Worm (Caenorhabditis elegans) whole organism, midembryonic: ENCODE data around the gene F26F2.13.
"Not testable (repeated sequence)": the region's sequence is repeated elsewhere in the genome, so short reads cannot be mapped to it uniquely, and the experiment has no call there.

ENCODE experiments used
- T22C8.4 ChIP-seq: fragments of 200-800 bp; sonication (Bioruptor generic); IDR thresholded peaks from 2 replicates; pipeline ENCODE4 v1.3.6; 2022; ENCODE audit warnings: missing genetic modification characterization, missing compliant biosample characterization
- cog-1 ChIP-seq: sonication (generic microtip); optimal IDR thresholded peaks from 2 replicates; lab custom pipeline; 2016; ENCODE audit warnings: missing genetic modification characterization, missing compliant biosample characterization
- flt-1 ChIP-seq: fragments of 200-800 bp; sonication (Bioruptor generic); IDR thresholded peaks from 2 replicates; pipeline ENCODE4 v1.3.6; 2022; ENCODE audit warnings: missing genetic modification characterization, missing compliant biosample characterization
- klf-2 ChIP-seq: fragments of 200-800 bp; sonication (Bioruptor generic); conservative IDR thresholded peaks from 2 replicates; pipeline ENCODE4 v1.3.6; 2022; ENCODE audit warnings: missing genetic modification reagents, missing genetic modification characterization, missing compliant biosample characterization
- med-1 ChIP-seq: sonication (generic microtip); optimal IDR thresholded peaks from 2 replicates; lab custom pipeline; 2017; ENCODE audit warnings: missing genetic modification characterization, mild to moderate bottlenecking, missing compliant biosample characterization, antibody characterized with exemption, missing genetic modification reagents; ENCODE audit not compliant: insufficient read depth
- ref-1 ChIP-seq: fragments of 200-800 bp; sonication (Bioruptor generic); conservative IDR thresholded peaks from 2 replicates; pipeline ENCODE4 v1.3.6; 2022; ENCODE audit warnings: missing genetic modification reagents, missing genetic modification characterization, missing compliant biosample characterization
- tab-1 ChIP-seq: fragments of 200-800 bp; sonication (Bioruptor generic); IDR thresholded peaks from 2 replicates; pipeline ENCODE4 v1.3.6; 2022; ENCODE audit warnings: missing genetic modification characterization, missing compliant biosample characterization
- ztf-23 ChIP-seq: fragments of 200-800 bp; sonication (Bioruptor generic); IDR thresholded peaks from 2 replicates; pipeline ENCODE4 v1.3.6; 2022; ENCODE audit warnings: missing genetic modification reagents, missing genetic modification characterization, missing compliant biosample characterization
- ztf-29 ChIP-seq: fragments of 200-800 bp; sonication (Bioruptor generic); IDR thresholded peaks from 2 replicates; pipeline ENCODE4 v1.3.6; 2022; ENCODE audit warnings: missing genetic modification reagents, missing genetic modification characterization, missing compliant biosample characterization

Gene F26F2.13

ce11 chrV:20561795-20562194 lies 2.4 kb upstream of the F26F2.13 start, which contains the start of gene F26F2.1:
Gene F26F2.1, minus strand, starts transcription at chrV:20561895.
- no peak for TF ChIP-seq med-1 (GFP tag; lab: Kevin White, UChicago)
- TF ChIP-seq ztf-23: no peak
- TF ChIP-seq T22C8.4 (GFP tag; lab: Robert Waterston, UW): no peak
- TF ChIP-seq klf-2 (GFP tag; lab: Robert Waterston, UW): no peak
- no peak for TF ChIP-seq flt-1 (GFP tag; lab: Robert Waterston, UW)
- no peak for TF ChIP-seq ref-1 (GFP tag; lab: Robert Waterston, UW)
- TF ChIP-seq cog-1 (tag; lab: Kevin White, UChicago): no peak
- TF ChIP-seq tab-1 (GFP tag; lab: Robert Waterston, UW): no peak
- no peak for TF ChIP-seq ztf-29 (GFP tag; lab: Robert Waterston, UW)

ce11 chrV:20566454-20566853 lies 2.3 kb downstream of the F26F2.13 start, which contains the start of gene F26F2.3:
Gene F26F2.3, minus strand, starts transcription at chrV:20566554.
- TF ChIP-seq T22C8.4 (GFP tag; lab: Robert Waterston, UW): no peak
- TF ChIP-seq ref-1 (GFP tag; lab: Robert Waterston, UW): no peak
- TF ChIP-seq ztf-23: no peak
- TF ChIP-seq flt-1 (GFP tag; lab: Robert Waterston, UW): no peak
- TF ChIP-seq cog-1 (tag; lab: Kevin White, UChicago): no peak
- no peak for TF ChIP-seq klf-2 (GFP tag; lab: Robert Waterston, UW)
- TF ChIP-seq med-1 (GFP tag; lab: Kevin White, UChicago): no peak
- no peak for TF ChIP-seq tab-1 (GFP tag; lab: Robert Waterston, UW)

ce11 chrV:20568995-20569394 lies 4.8 kb downstream of the F26F2.13 start, which contains the start of gene F26F2.4:
Gene F26F2.4, plus strand, starts transcription at chrV:20569295.
- TF ChIP-seq flt-1, T22C8.4, klf-2 (GFP tag; lab: Robert Waterston, UW): not testable (repeated sequence)

ce11 chrV:20573392-20573791 lies 9.2 kb downstream of the F26F2.13 start, which contains the start of gene F26F2.5:
Gene F26F2.5, plus strand, starts transcription at chrV:20573692.
- TF ChIP-seq med-1 (GFP tag; lab: Kevin White, UChicago): no peak
- no peak for TF ChIP-seq klf-2 (GFP tag; lab: Robert Waterston, UW)

- no peak for TF ChIP-seq cog-1 (tag; lab: Kevin White, UChicago)
These were observed 10.2 kb downstream of the F26F2.13 start, which contains the start of gene clec-263 for ce11 chrV:20574314-20574713. Gene clec-263, plus strand, starts transcription at chrV:20574614.

- no peak for TF ChIP-seq ztf-23
- TF ChIP-seq T22C8.4 (GFP tag; lab: Robert Waterston, UW): no peak
- no peak for TF ChIP-seq ref-1 (GFP tag; lab: Robert Waterston, UW)
- no peak for TF ChIP-seq ztf-29 (GFP tag; lab: Robert Waterston, UW)
- TF ChIP-seq klf-2 (GFP tag; lab: Robert Waterston, UW): no peak
- TF ChIP-seq flt-1 (GFP tag; lab: Robert Waterston, UW): no peak
- no peak for TF ChIP-seq med-1 (GFP tag; lab: Kevin White, UChicago)
- TF ChIP-seq cog-1 (tag; lab: Kevin White, UChicago): no peak
- TF ChIP-seq tab-1 (GFP tag; lab: Robert Waterston, UW): no peak
These were observed 10.7 kb downstream of the F26F2.13 start for ce11 chrV:20574872-20575271.

- TF ChIP-seq ztf-23 (no peak), tab-1 (GFP tag; lab: Robert Waterston, UW) (no peak), med-1 (GFP tag; lab: Kevin White, UChicago) (no peak), T22C8.4 (GFP tag; lab: Robert Waterston, UW) (no peak), ref-1 (GFP tag; lab: Robert Waterston, UW) (no peak), klf-2 (GFP tag; lab: Robert Waterston, UW) (no peak), ztf-29 (GFP tag; lab: Robert Waterston, UW) (no peak), cog-1 (tag; lab: Kevin White, UChicago) (no peak)
These were observed 15.4 kb downstream of the F26F2.13 start, which contains the start of gene F26F2.8 for ce11 chrV:20579534-20579933. Gene F26F2.8, plus strand, starts transcription at chrV:20579546.

- TF ChIP-seq med-1 (GFP tag; lab: Kevin White, UChicago) (no peak), ztf-29 (GFP tag; lab: Robert Waterston, UW) (no peak), ztf-23 (peak; percentile 56; the same call in 1 of the 2 replicates), T22C8.4 (GFP tag; lab: Robert Waterston, UW) (no peak), ref-1 (GFP tag; lab: Robert Waterston, UW) (no peak), flt-1 (GFP tag; lab: Robert Waterston, UW) (0 out of 2 replicates have a peak, but pooled peaks have one; percentile 50), cog-1 (tag; lab: Kevin White, UChicago) (peak; percentile 81), klf-2 (GFP tag; lab: Robert Waterston, UW) (no peak), tab-1 (GFP tag; lab: Robert Waterston, UW) (peak; percentile 69; the same call in 1 of the 2 replicates)
These were observed 16.4 kb downstream of the F26F2.13 start, which contains the start of gene F26F2.7 for ce11 chrV:20580511-20581040. Gene F26F2.7, plus strand, starts transcription at chrV:20580990.

ce11 chrV:20594746-20595145 lies 30.6 kb downstream of the F26F2.13 start, which contains the start of gene F26F2.10:
Gene F26F2.10, minus strand, starts transcription at chrV:20594846.
- TF ChIP-seq T22C8.4 (GFP tag; lab: Robert Waterston, UW): no peak
- TF ChIP-seq ztf-23: no peak
- no peak for TF ChIP-seq ztf-29 (GFP tag; lab: Robert Waterston, UW)
- no peak for TF ChIP-seq klf-2 (GFP tag; lab: Robert Waterston, UW)
- TF ChIP-seq tab-1 (GFP tag; lab: Robert Waterston, UW): no peak

ce11 chrV:20595653-20596052 lies 31.5 kb downstream of the F26F2.13 start, which contains the start of gene F26F2.11:
Gene F26F2.11, minus strand, starts transcription at chrV:20595753.
- TF ChIP-seq ref-1 (GFP tag; lab: Robert Waterston, UW) (no peak), ztf-29 (GFP tag; lab: Robert Waterston, UW) (no peak), ztf-23 (no peak), flt-1 (GFP tag; lab: Robert Waterston, UW) (no peak), cog-1 (tag; lab: Kevin White, UChicago) (no peak), T22C8.4 (GFP tag; lab: Robert Waterston, UW) (no peak), med-1 (GFP tag; lab: Kevin White, UChicago) (no peak), tab-1 (GFP tag; lab: Robert Waterston, UW) (no peak), klf-2 (GFP tag; lab: Robert Waterston, UW) (no peak)
